Fruit fly (Drosophila melanogaster) whole organism, adult: Measurements from ENCODE around the gene dpr10.

Source experiments
- CG12768 ChIP-seq: fragments of 200-800 bp; sonication (Bioruptor generic); optimal IDR thresholded peaks from 2 replicates; lab custom pipeline; 2017; ENCODE audit warnings: missing biosample characterization, missing genetic modification characterization, mild to moderate bottlenecking, moderate library complexity, missing genetic modification reagents
- CG14711 ChIP-seq: fragments of 200-800 bp; sonication (Bioruptor generic); optimal IDR thresholded peaks from 2 replicates; lab custom pipeline; 2018; ENCODE audit warnings: missing biosample characterization, mild to moderate bottlenecking, missing genetic modification characterization, moderate library complexity
- CG1620 ChIP-seq: fragments of 200-800 bp; sonication (Bioruptor generic); optimal IDR thresholded peaks from 2 replicates; lab custom pipeline; 2016; ENCODE audit warnings: missing biosample characterization, missing genetic modification characterization
- CG33017 ChIP-seq: fragments of 200-800 bp; sonication (Bioruptor generic); optimal IDR thresholded peaks from 2 replicates; lab custom pipeline; 2018; ENCODE audit warnings: missing biosample characterization, mild to moderate bottlenecking, missing genetic modification characterization, moderate library complexity
- CG7045 ChIP-seq: fragments of 200-800 bp; sonication (Bioruptor generic); optimal IDR thresholded peaks from 2 replicates; lab custom pipeline; 2017; ENCODE audit warnings: missing biosample characterization, mild to moderate bottlenecking, missing genetic modification characterization
- CG7101 ChIP-seq: fragments of 200-800 bp; sonication (Bioruptor generic); optimal IDR thresholded peaks from 2 replicates; lab custom pipeline; 2018; ENCODE audit warnings: missing biosample characterization, mild to moderate bottlenecking, missing genetic modification characterization, moderate library complexity
- Clk ChIP-seq: fragments of 200-800 bp; sonication (Bioruptor generic); optimal IDR thresholded peaks from 2 replicates; lab custom pipeline; 2017; ENCODE audit warnings: missing biosample characterization, missing genetic modification characterization
- Crg-1 ChIP-seq: fragments of 200-800 bp; sonication (Bioruptor generic); optimal IDR thresholded peaks from 2 replicates; lab custom pipeline; 2016; ENCODE audit warnings: missing biosample characterization, missing genetic modification characterization
- Hr96 ChIP-seq: fragments of 200-800 bp; sonication (Bioruptor generic); optimal IDR thresholded peaks from 2 replicates; lab custom pipeline; 2016; ENCODE audit warnings: missing biosample characterization, missing genetic modification characterization
- Mnt ChIP-seq: fragments of 200-800 bp; sonication (Bioruptor generic); optimal IDR thresholded peaks from 2 replicates; lab custom pipeline; 2016; ENCODE audit warnings: missing biosample characterization, mild to moderate bottlenecking, missing genetic modification characterization
- bab1 ChIP-seq: fragments of 200-800 bp; sonication (Bioruptor generic); optimal IDR thresholded peaks from 3 replicates; lab custom pipeline; 2019; ENCODE audit warnings: missing biosample characterization, mild to moderate bottlenecking, missing genetic modification characterization, moderate library complexity
- cnc ChIP-seq, 2 experiments: fragments of >200 bp; optimal IDR thresholded peaks; 2 replicates each; lab custom pipeline; 2017
- kay ChIP-seq: fragments of 200-800 bp; sonication (Bioruptor generic); peaks from one replicate; lab custom pipeline; 2016; ENCODE audit warnings: missing biosample characterization, missing genetic modification characterization, borderline replicate concordance
- ovo ChIP-seq: fragments of 200-800 bp; sonication (Bioruptor generic); optimal IDR thresholded peaks from 2 replicates; lab custom pipeline; 2016; ENCODE audit warnings: missing biosample characterization, missing genetic modification characterization
- pad ChIP-seq: fragments of 200-800 bp; sonication (Bioruptor generic); optimal IDR thresholded peaks from 3 replicates; lab custom pipeline; 2017; ENCODE audit warnings: missing biosample characterization, missing genetic modification characterization, mild to moderate bottlenecking, moderate library complexity, missing genetic modification reagents
- tj ChIP-seq: fragments of 200-800 bp; sonication (Bioruptor generic); optimal IDR thresholded peaks from 3 replicates; lab custom pipeline; 2017; ENCODE audit warnings: missing biosample characterization, mild to moderate bottlenecking, missing genetic modification characterization, moderate library complexity
- toe ChIP-seq: fragments of 200-800 bp; sonication (Bioruptor generic); optimal IDR thresholded peaks from 2 replicates; lab custom pipeline; 2016; ENCODE audit warnings: missing biosample characterization, missing genetic modification characterization

dpr10 gene

DNA sequence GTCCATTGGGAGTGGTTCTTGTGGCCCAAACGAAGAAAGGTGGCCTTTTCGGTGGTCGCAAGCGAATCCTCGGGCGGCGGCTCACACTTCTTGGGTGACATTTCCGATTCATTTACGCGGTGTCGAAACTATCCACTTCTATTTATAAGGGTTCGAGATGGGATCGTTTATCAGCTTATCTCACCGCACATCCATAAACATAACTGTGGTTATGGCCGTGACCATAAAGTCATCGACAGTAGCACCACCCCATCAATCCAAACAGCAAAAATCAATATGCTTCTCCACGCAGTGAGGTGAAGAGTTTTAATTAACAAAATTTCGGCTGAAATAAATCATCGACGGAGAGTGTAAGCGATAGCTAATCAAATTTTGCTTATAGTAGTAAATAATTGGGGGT, 85.1 kb downstream of the dpr10 start, which contains the start of gene CG42826:
TSS of gene CG42826 (minus strand) at position 101 of the 400 bp plus-strand sequence.
- TF ChIP-seq pad (GFP tag; lab: Kevin White, UChicago): no peak
- TF ChIP-seq cnc (optimal IDR thresholded peaks at IDR 0.05; lab: Kevin White, UChicago): no peak
- TF ChIP-seq Clk (GFP tag; lab: Kevin White, UChicago): no peak
- no peak for TF ChIP-seq toe (GFP tag; lab: Kevin White, UChicago)
- TF ChIP-seq Crg-1 (GFP tag; lab: Kevin White, UChicago): no peak
- no peak for TF ChIP-seq CG12768 (GFP tag; lab: Kevin White, UChicago)
- TF ChIP-seq Hr96 (GFP tag; lab: Kevin White, UChicago): no peak
- TF ChIP-seq ovo (GFP tag; lab: Kevin White, UChicago): no peak
- TF ChIP-seq CG7045 (GFP tag; lab: Kevin White, UChicago): no peak
- no peak for TF ChIP-seq bab1 (GFP tag; lab: Kevin White, UChicago)
- TF ChIP-seq CG33017 (tag; lab: Kevin White, UChicago): no peak
- TF ChIP-seq Mnt (GFP tag; lab: Kevin White, UChicago): no peak
- no peak for TF ChIP-seq CG1620 (GFP tag; lab: Kevin White, UChicago)
- no peak for TF ChIP-seq CG14711 (tag; lab: Kevin White, UChicago)
- no peak for TF ChIP-seq kay (GFP tag; lab: Kevin White, UChicago)
- TF ChIP-seq CG7101 (tag; lab: Kevin White, UChicago): no peak
- TF ChIP-seq tj (GFP tag; lab: Kevin White, UChicago): no peak

dm6 chr3L:10098015-10098414, 87.9 kb downstream of the dpr10 start, which contains the start of gene Srg2:
Srg2 (minus strand) TSS chr3L:10098115.
- TF ChIP-seq pad (GFP tag; lab: Kevin White, UChicago): no peak
- TF ChIP-seq kay (GFP tag; lab: Kevin White, UChicago): peak; percentile 61
